Worm (Caenorhabditis elegans) whole organism, L1 larva: ENCODE results near the gene gldi-1.

Source experiments
- ama-1 ChIP-seq: fragments of 150-350 bp; optimal IDR thresholded peaks from 2 replicates; lab custom pipeline; 2014
- dpl-1 ChIP-seq, 3 experiments: fragments of 150-350 bp in 2 of 3; sonication (generic microtip) in 1 of 3; optimal IDR thresholded peaks; 2 replicates each; lab custom pipeline; 2014 to 2017; ENCODE audit warnings: missing biosample characterization in 3 of 3, missing genetic modification characterization in 3 of 3, missing genetic modification reagents in 3 of 3
- efl-1 ChIP-seq, 4 experiments: fragments of 150-350 bp; optimal IDR thresholded peaks in 3 of 4; peaks in 1 of 4; 1 replicate in 1 of 4; 2 replicates in 3 of 4; lab custom pipeline; 2014; ENCODE audit warnings: missing biosample characterization in 2 of 4, missing genetic modification characterization in 2 of 4, missing genetic modification reagents in 2 of 4
- elt-3 ChIP-seq, 6 experiments: fragments of 150-350 bp in 1 of 6; sonication (generic microtip); optimal IDR thresholded peaks; 2 replicates each; lab custom pipeline; 2017 to 2018; ENCODE audit warnings: missing biosample characterization in 6 of 6, missing genetic modification characterization in 6 of 6, inconsistent platforms in 1 of 6
- ztf-4 ChIP-seq: fragments of 150-350 bp; optimal IDR thresholded peaks from 2 replicates; lab custom pipeline; 2014; ENCODE audit warnings: missing biosample characterization, missing genetic modification characterization

- TF ChIP-seq elt-3 (tag; optimal IDR thresholded peaks at IDR 0.05; lab: Kevin White, UChicago) = no peak
- TF ChIP-seq ztf-4 (tag; lab: Kevin White, UChicago) = no peak
- no peak for TF ChIP-seq dpl-1 (GFP tag; optimal IDR thresholded peaks at IDR 0.05; lab: Kevin White, UChicago)
- TF ChIP-seq ama-1 (lab: Kevin White, UChicago) = no peak
- TF ChIP-seq efl-1 (optimal IDR thresholded peaks at IDR 0.05; lab: Kevin White, UChicago) = no peak
- TF ChIP-seq efl-1 (GFP tag; optimal IDR thresholded peaks at IDR 0.05 in 1 of 2; lab: Kevin White, UChicago) = peak in 1 of 2 experiments; percentile 27
Measured at ce11 chrII:470375-470774, 13.8 kb downstream of the gldi-1 start, which contains the start of gene tomm-22.
